Fruit fly (Drosophila melanogaster) whole organism, wandering third instar larva: ENCODE data around the gene Or83c.

Source experiments
- Abd-B ChIP-seq: fragments of >200 bp; optimal IDR thresholded peaks from 2 replicates; lab custom pipeline; 2017; ENCODE audit warnings: missing biosample characterization, missing genetic modification characterization
- CG32264 ChIP-seq: fragments of 200-800 bp; sonication (Bioruptor generic); optimal IDR thresholded peaks from 2 replicates; lab custom pipeline; 2016; ENCODE audit warnings: missing biosample characterization, missing genetic modification characterization
- CG9705 ChIP-seq: fragments of 200-800 bp; sonication (Bioruptor generic); optimal IDR thresholded peaks from 2 replicates; lab custom pipeline; 2018; ENCODE audit warnings: missing biosample characterization, mild to moderate bottlenecking, missing genetic modification characterization
- CrebA ChIP-seq: fragments of 200-800 bp; sonication (Bioruptor generic); optimal IDR thresholded peaks from 2 replicates; lab custom pipeline; 2016; ENCODE audit warnings: missing biosample characterization, mild to moderate bottlenecking, missing genetic modification characterization, borderline replicate concordance
- Dfd ChIP-seq: fragments of >200 bp; optimal IDR thresholded peaks from 2 replicates; lab custom pipeline; 2017; ENCODE audit warnings: missing biosample characterization, missing genetic modification characterization
- Dif ChIP-seq: fragments of 200-275, 200-300 bp; sonication (Bioruptor generic); optimal IDR thresholded peaks from 2 replicates; lab custom pipeline; 2018; ENCODE audit warnings: missing biosample characterization, missing genetic modification characterization; ENCODE audit not compliant: partially characterized antibody
- GATAd ChIP-seq: sonication (Bioruptor generic); optimal IDR thresholded peaks from 2 replicates; lab custom pipeline; 2016; ENCODE audit warnings: missing biosample characterization, missing genetic modification characterization
- HLH106 ChIP-seq: fragments of 200-800 bp; optimal IDR thresholded peaks from 3 replicates; lab custom pipeline; 2019; ENCODE audit warnings: missing biosample characterization, mild to moderate bottlenecking, missing genetic modification characterization, moderate library complexity
- Hnf4 ChIP-seq: fragments of 200-800 bp; sonication (Bioruptor generic); optimal IDR thresholded peaks from 2 replicates; lab custom pipeline; 2016; ENCODE audit warnings: missing biosample characterization, mild to moderate bottlenecking, missing genetic modification characterization
- Hr83 ChIP-seq: fragments of 200-300 bp; sonication (Bioruptor generic); optimal IDR thresholded peaks from 2 replicates; lab custom pipeline; 2016; ENCODE audit warnings: missing biosample characterization, mild to moderate bottlenecking, missing genetic modification characterization, moderate library complexity; ENCODE audit not compliant: poor library complexity, severe bottlenecking
- Jra ChIP-seq: sonication (Bioruptor generic); optimal IDR thresholded peaks from 2 replicates; lab custom pipeline; 2016; ENCODE audit warnings: missing biosample characterization, missing genetic modification characterization
- Mio ChIP-seq: sonication (Bioruptor generic); optimal IDR thresholded peaks from 2 replicates; lab custom pipeline; 2016; ENCODE audit warnings: missing biosample characterization, missing genetic modification characterization
- Myc ChIP-seq: fragments of >200 bp; optimal IDR thresholded peaks from 2 replicates; lab custom pipeline; 2017
- N ChIP-seq: fragments of >200 bp; optimal IDR thresholded peaks from 2 replicates; lab custom pipeline; 2018; ENCODE audit warnings: missing biosample characterization, missing external identifiers, missing genetic modification characterization
- OdsH ChIP-seq: fragments of 200-800 bp; sonication (Bioruptor generic); optimal IDR thresholded peaks from 2 replicates; lab custom pipeline; 2016; ENCODE audit warnings: missing biosample characterization, mild to moderate bottlenecking, missing genetic modification characterization
- Rel ChIP-seq, 2 experiments: fragments of 200-800 bp; sonication (Bioruptor generic) in 1 of 2; optimal IDR thresholded peaks; 2 replicates in 1 of 2; 3 replicates in 1 of 2; lab custom pipeline; 2016 to 2019; ENCODE audit warnings: mild to moderate bottlenecking in 2 of 2, missing biosample characterization in 2 of 2, missing genetic modification characterization in 2 of 2, moderate library complexity in 1 of 2
- Sp1 ChIP-seq: fragments of 200-800 bp; sonication (Bioruptor generic); optimal IDR thresholded peaks from 3 replicates; lab custom pipeline; 2019; ENCODE audit warnings: missing biosample characterization, mild to moderate bottlenecking, missing genetic modification characterization, moderate library complexity
- Vsx2 ChIP-seq: fragments of 200-300, 225-300 bp; sonication (Bioruptor generic); optimal IDR thresholded peaks from 2 replicates; lab custom pipeline; 2018; ENCODE audit warnings: missing biosample characterization, missing genetic modification characterization; ENCODE audit not compliant: partially characterized antibody
- brk ChIP-seq: fragments of 200-800 bp; sonication (Bioruptor generic); optimal IDR thresholded peaks from 2 replicates; lab custom pipeline; 2016; ENCODE audit warnings: missing biosample characterization, mild to moderate bottlenecking, missing genetic modification characterization
- dl ChIP-seq, 2 experiments: fragments of 175-275, 200-275 bp in 1 of 2; fragments of 200-275 bp in 1 of 2; sonication (Bioruptor generic); optimal IDR thresholded peaks; lab custom pipeline; 2018; ENCODE audit warnings: mild to moderate bottlenecking in 2 of 2, missing biosample characterization in 2 of 2, missing genetic modification characterization in 2 of 2, moderate library complexity in 2 of 2; ENCODE audit not compliant: partially characterized antibody in 2 of 2, insufficient read depth in 1 of 2
- dmrt93B ChIP-seq: fragments of 200-800 bp; sonication (Bioruptor generic); optimal IDR thresholded peaks from 2 replicates; lab custom pipeline; 2018; ENCODE audit warnings: missing biosample characterization, mild to moderate bottlenecking, missing genetic modification characterization
- dsf ChIP-seq: sonication (Bioruptor generic); optimal IDR thresholded peaks from 2 replicates; lab custom pipeline; 2016; ENCODE audit warnings: missing biosample characterization, missing genetic modification characterization, borderline replicate concordance
- ey ChIP-seq: fragments of 200-800 bp; sonication (Bioruptor generic); optimal IDR thresholded peaks from 2 replicates; lab custom pipeline; 2016; ENCODE audit warnings: missing biosample characterization, missing genetic modification characterization
- foxo ChIP-seq, 2 experiments: fragments of 200-800 bp; sonication (Bioruptor generic); optimal IDR thresholded peaks; 2 replicates in 1 of 2; 3 replicates in 1 of 2; lab custom pipeline; 2016 to 2017; ENCODE audit warnings: missing biosample characterization in 2 of 2, missing genetic modification characterization in 2 of 2
- fru ChIP-seq: fragments of 200-800 bp; sonication (Bioruptor generic); optimal IDR thresholded peaks from 3 replicates; lab custom pipeline; 2016; ENCODE audit warnings: missing biosample characterization, mild to moderate bottlenecking, missing genetic modification characterization
- h ChIP-seq: fragments of 200-800 bp; sonication (Bioruptor generic); optimal IDR thresholded peaks from 3 replicates; lab custom pipeline; 2016; ENCODE audit warnings: missing biosample characterization, mild to moderate bottlenecking, missing genetic modification characterization
- jim ChIP-seq: fragments of 175-275, 200-325 bp; sonication (Bioruptor generic); optimal IDR thresholded peaks from 2 replicates; lab custom pipeline; 2016; ENCODE audit warnings: missing biosample characterization, mild to moderate bottlenecking, missing genetic modification characterization
- lola ChIP-seq: fragments of >200 bp; optimal IDR thresholded peaks from 2 replicates; lab custom pipeline; 2017; ENCODE audit warnings: missing biosample characterization, missing genetic modification characterization
- pan ChIP-seq: fragments of >200 bp; optimal IDR thresholded peaks from 2 replicates; lab custom pipeline; 2017
- psq ChIP-seq: fragments of 200-800 bp; sonication (Bioruptor generic); optimal IDR thresholded peaks from 3 replicates; lab custom pipeline; 2017; ENCODE audit warnings: missing biosample characterization, mild to moderate bottlenecking, missing genetic modification characterization, moderate library complexity
- rgr ChIP-seq: fragments of 200-800 bp; sonication (Bioruptor generic); optimal IDR thresholded peaks from 3 replicates; lab custom pipeline; 2016; ENCODE audit warnings: missing biosample characterization, mild to moderate bottlenecking, missing genetic modification characterization
- sage ChIP-seq: fragments of 200-800 bp; sonication (Bioruptor generic); optimal IDR thresholded peaks from 2 replicates; lab custom pipeline; 2016; ENCODE audit warnings: missing biosample characterization, mild to moderate bottlenecking, missing genetic modification characterization
- sv ChIP-seq: fragments of 200-800 bp; sonication (Bioruptor generic); optimal IDR thresholded peaks from 3 replicates; lab custom pipeline; 2016; ENCODE audit warnings: missing biosample characterization, missing genetic modification characterization
- tai ChIP-seq: sonication (Bioruptor generic); optimal IDR thresholded peaks from 2 replicates; lab custom pipeline; 2016; ENCODE audit warnings: missing biosample characterization, missing genetic modification characterization
- usp ChIP-seq: fragments of >200 bp; optimal IDR thresholded peaks from 2 replicates; lab custom pipeline; 2017; ENCODE audit warnings: missing biosample characterization, missing genetic modification characterization
- woc ChIP-seq: sonication (Bioruptor generic); optimal IDR thresholded peaks from 2 replicates; lab custom pipeline; 2016; ENCODE audit warnings: missing biosample characterization, mild to moderate bottlenecking, missing genetic modification characterization

Gene Or83c

dm6 chr3R:6082132-6082531, 4.0 kb upstream of the Or83c start:
- TF ChIP-seq sage (GFP tag; lab: Kevin White, UChicago): no peak
- TF ChIP-seq dmrt93B (GFP tag; lab: Kevin White, UChicago): no peak
- no peak for TF ChIP-seq fru (GFP tag; lab: Kevin White, UChicago)
- no peak for TF ChIP-seq h (GFP tag; lab: Kevin White, UChicago)
- TF ChIP-seq woc: no peak
- no peak for TF ChIP-seq Hnf4 (GFP tag; lab: Kevin White, UChicago)
- no peak for TF ChIP-seq pan (lab: Kevin White, UChicago)
- no peak for TF ChIP-seq HLH106 (tag; lab: Kevin White, UChicago)
- TF ChIP-seq jim (GFP tag; lab: Kevin White, UChicago): no peak
- no peak for TF ChIP-seq sv (GFP tag; lab: Kevin White, UChicago)
- no peak for TF ChIP-seq Sp1 (GFP tag; lab: Kevin White, UChicago)
- no peak for TF ChIP-seq lola (GFP tag; lab: Kevin White, UChicago)
- no peak for TF ChIP-seq OdsH
- TF ChIP-seq dsf (GFP tag; lab: Kevin White, UChicago): no peak
- no peak for TF ChIP-seq CrebA (GFP tag; lab: Kevin White, UChicago)
- no peak for TF ChIP-seq psq (GFP tag; lab: Kevin White, UChicago)

dm6 chr3R:6057436-6057835, 20.6 kb downstream of the Or83c start, which contains the start of gene CG15580:
TSS of gene CG15580 (minus strand) at chr3R:6057536.
- TF ChIP-seq Myc (lab: Kevin White, UChicago) (no peak), Vsx2 (no peak), Sp1 (GFP tag; lab: Kevin White, UChicago) (no peak), rgr (GFP tag; lab: Kevin White, UChicago) (no peak), Dfd (no peak), Hnf4 (GFP tag; lab: Kevin White, UChicago) (no peak), usp (GFP tag; lab: Kevin White, UChicago) (no peak), ey (GFP tag; lab: Kevin White, UChicago) (no peak), GATAd (no peak), pan (lab: Kevin White, UChicago) (no peak)

- TF ChIP-seq CrebA (GFP tag; lab: Kevin White, UChicago) (no peak), CG32264 (GFP tag; lab: Kevin White, UChicago) (no peak), Dif (GFP tag; lab: Kevin White, UChicago) (no peak), lola (GFP tag; lab: Kevin White, UChicago) (no peak), Mio (GFP tag; lab: Kevin White, UChicago) (no peak), tai (GFP tag; lab: Kevin White, UChicago) (no peak), sv (GFP tag; lab: Kevin White, UChicago) (no peak), sage (GFP tag; lab: Kevin White, UChicago) (no peak), brk (GFP tag; lab: Kevin White, UChicago) (no peak), N (GFP tag; lab: Kevin White, UChicago) (no peak), foxo (GFP tag; optimal IDR thresholded peaks at IDR 0.05; lab: Kevin White, UChicago) (no peak), dl (GFP tag; optimal IDR thresholded peaks at IDR 0.05; lab: Kevin White, UChicago; ENCODE audit: insufficient read depth in 1 of 2, partially characterized antibody in 2 of 2) (no peak)
Observed at dm6 chr3R:6038200-6038599, 39.9 kb downstream of the Or83c start.

- TF ChIP-seq sage (GFP tag; lab: Kevin White, UChicago): no peak
- no peak for TF ChIP-seq Hnf4 (GFP tag; lab: Kevin White, UChicago)
- no peak for TF ChIP-seq sv (GFP tag; lab: Kevin White, UChicago)
- no peak for TF ChIP-seq Abd-B (GFP tag; lab: Kevin White, UChicago)
- no peak for TF ChIP-seq Jra (GFP tag; lab: Kevin White, UChicago)
- no peak for TF ChIP-seq h (GFP tag; lab: Kevin White, UChicago)
- TF ChIP-seq pan (lab: Kevin White, UChicago): no peak
- no peak for TF ChIP-seq Dfd
- no peak for TF ChIP-seq usp (GFP tag; lab: Kevin White, UChicago)
- TF ChIP-seq CrebA (GFP tag; lab: Kevin White, UChicago): no peak
- TF ChIP-seq woc: no peak
- TF ChIP-seq CG9705 (GFP tag; lab: Kevin White, UChicago): no peak
- no peak for TF ChIP-seq Rel (GFP tag; optimal IDR thresholded peaks at IDR 0.05; lab: Kevin White, UChicago)
- TF ChIP-seq Rel (tag; optimal IDR thresholded peaks at IDR 0.05; lab: Kevin White, UChicago): no peak
- no peak for TF ChIP-seq dsf (GFP tag; lab: Kevin White, UChicago)
- no peak for TF ChIP-seq Hr83 (GFP tag; lab: Kevin White, UChicago)
- TF ChIP-seq GATAd: no peak
- no peak for TF ChIP-seq fru (GFP tag; lab: Kevin White, UChicago)
- TF ChIP-seq ey (GFP tag; lab: Kevin White, UChicago): no peak
- no peak for TF ChIP-seq Dif (GFP tag; lab: Kevin White, UChicago)
Observed at dm6 chr3R:6027674-6028073, 50.4 kb downstream of the Or83c start.
